Fruit fly (Drosophila melanogaster): Measurements from ENCODE around the gene Karl.

Karl gene

dm6 chrX:11788187-11788870, 1.1 kb downstream of the Karl start (continued):
- TF ChIP-seq CG1792 (GFP tag; optimal IDR thresholded peaks at IDR 0.05) (peak; percentile 38), CG6765 (GFP tag; optimal IDR thresholded peaks at IDR 0.05) (peak; percentile 21), phol (tag; optimal IDR thresholded peaks at IDR 0.05) (peak; percentile 77), Abd-B (GFP tag; optimal IDR thresholded peaks at IDR 0.05) (peak; percentile 34), Ssrp (tag; optimal IDR thresholded peaks at IDR 0.05) (peak; percentile 71), Mad (GFP tag; optimal IDR thresholded peaks at IDR 0.05) (peak; percentile 45), CG9797 (GFP tag; optimal IDR thresholded peaks at IDR 0.05) (no peak), fu2 (GFP tag; optimal IDR thresholded peaks at IDR 0.05) (peak; percentile 37), stc (GFP tag; IDR thresholded peaks at IDR 0.05) (peak; percentile 78), D19B (GFP tag; optimal IDR thresholded peaks at IDR 0.05) (no peak), rib (GFP tag; IDR thresholded peaks at IDR 0.05) (no peak), CG9932 (GFP tag; IDR thresholded peaks at IDR 0.05) (no peak), eve (GFP tag; optimal IDR thresholded peaks at IDR 0.05) (peak in 1 of 2 experiments; percentile 71), tio (GFP tag; optimal IDR thresholded peaks at IDR 0.05) (peak; percentile 62), tap (tag; optimal IDR thresholded peaks at IDR 0.05) (peak; percentile 63), CG9215 (GFP tag; IDR thresholded peaks at IDR 0.05) (no peak; the same call in 1 of the 2 replicates), CG32772 (GFP tag; IDR thresholded peaks at IDR 0.05) (peak; percentile 66), CG7271 (tag; optimal IDR thresholded peaks at IDR 0.05) (no peak), Dfd (GFP tag; optimal IDR thresholded peaks at IDR 0.05) (no peak), CG4707 (GFP tag; optimal IDR thresholded peaks at IDR 0.05) (peak; percentile 10), pros (GFP tag; optimal IDR thresholded peaks at IDR 0.05) (no peak), CG9437 (GFP tag; optimal IDR thresholded peaks at IDR 0.05) (peak; percentile 40), Hr39 (optimal IDR thresholded peaks at IDR 0.05) (no peak), MBD-R2 (GFP tag; IDR thresholded peaks at IDR 0.05) (no peak; the same call in 1 of the 2 replicates), bigmax (GFP tag; optimal IDR thresholded peaks at IDR 0.05) (no peak), CG13123 (GFP tag; optimal IDR thresholded peaks at IDR 0.05) (peak; percentile 54), HmgD (GFP tag; optimal IDR thresholded peaks at IDR 0.05) (no peak), ato (GFP tag; IDR thresholded peaks at IDR 0.05; ENCODE audit: partially characterized antibody) (no peak), CG10267 (tag; optimal IDR thresholded peaks at IDR 0.05) (peak; percentile 53), CHES-1-like (GFP tag; optimal IDR thresholded peaks at IDR 0.05) (peak; percentile 24), Hr78 (GFP tag; optimal IDR thresholded peaks at IDR 0.05) (peak in 1 of 2 experiments; percentile 3), CG16863 (GFP tag; optimal IDR thresholded peaks at IDR 0.05) (peak; percentile 55), CG30020 (tag; optimal IDR thresholded peaks at IDR 0.05) (no peak), cato (GFP tag; optimal IDR thresholded peaks at IDR 0.05; ENCODE audit: borderline replicate concordance) (peak; percentile 8), CG13296 (GFP tag; optimal IDR thresholded peaks at IDR 0.05) (peak; percentile 54), fru (optimal IDR thresholded peaks at IDR 0.05) (no peak), dysf (GFP tag; IDR thresholded peaks at IDR 0.05) (peak; percentile 82), CG30431 (GFP tag; optimal IDR thresholded peaks at IDR 0.05) (peak; percentile 35), Gsc (GFP tag; IDR thresholded peaks at IDR 0.05) (no peak), sr (GFP tag; IDR thresholded peaks at IDR 0.05) (peak; percentile 59; the same call in 1 of the 3 replicates), CG4730 (GFP tag; IDR thresholded peaks at IDR 0.05) (peak; percentile 50; the same call in 1 of the 2 replicates), sna (GFP tag; IDR thresholded peaks at IDR 0.05; ENCODE audit: partially characterized antibody) (no peak), CG11504 (tag; optimal IDR thresholded peaks at IDR 0.05) (peak; percentile 86), CG15479 (GFP tag; optimal IDR thresholded peaks at IDR 0.05) (peak; percentile 14), CG1602 (GFP tag; optimal IDR thresholded peaks at IDR 0.05) (peak; percentile 52), CG8765 (GFP tag; IDR thresholded peaks at IDR 0.05) (0 out of 2 replicates have a peak, but pooled peaks have one; percentile 23), Doc3 (GFP tag; IDR thresholded peaks at IDR 0.05; ENCODE audit: partially characterized antibody) (no peak), CG32532 (GFP tag; IDR thresholded peaks at IDR 0.05) (peak; percentile 75), YL-1 (GFP tag; optimal IDR thresholded peaks at IDR 0.05) (no peak), CG2129 (GFP tag; IDR thresholded peaks at IDR 0.05; ENCODE audit: partially characterized antibody) (no peak)
